Worm (Caenorhabditis elegans): ENCODE data around the gene nep-2.

- no peak for TF ChIP-seq attf-5 (GFP tag; optimal IDR thresholded peaks at IDR 0.05)
- TF ChIP-seq unc-62 (GFP tag; optimal IDR thresholded peaks at IDR 0.05) = no peak
- TF ChIP-seq snpc-4 (GFP tag; optimal IDR thresholded peaks at IDR 0.05) = no peak
- TF ChIP-seq snpc-4 (tag; optimal IDR thresholded peaks at IDR 0.05) = no peak
- 0 out of 2 replicates have a peak, but pooled peaks have one; percentile 15 for TF ChIP-seq hsf-1 (GFP tag; IDR thresholded peaks at IDR 0.05)
- TF ChIP-seq Y79H2A.3 (GFP tag; conservative IDR thresholded peaks at IDR 0.05) = no peak
- TF ChIP-seq egl-44 (GFP tag; IDR thresholded peaks at IDR 0.05) = no peak
- TF ChIP-seq somi-1 (GFP tag; optimal IDR thresholded peaks at IDR 0.05) = no peak
- no peak for TF ChIP-seq ztf-28 (GFP tag; IDR thresholded peaks at IDR 0.05)
- no peak for TF ChIP-seq him-1 (tag; optimal IDR thresholded peaks at IDR 0.05)
- TF ChIP-seq snpc-3.4 (tag; optimal IDR thresholded peaks at IDR 0.05) = no peak
- TF ChIP-seq nfya-1 (tag; optimal IDR thresholded peaks at IDR 0.05; ENCODE audit: borderline replicate concordance, insufficient read depth) = no peak
These were observed 10.7 kb upstream of the nep-2 start, which contains the start of gene T05A8.8 for ce11 chrII:2736156-2736728.

Data from whole organism, young adult.